Fruit fly (Drosophila melanogaster) whole organism, embryonic: ENCODE data around the gene CG14194.

Source experiments
- CG11723 ChIP-seq: fragments of 200-800 bp; sonication (Bioruptor generic); optimal IDR thresholded peaks from 2 replicates; lab custom pipeline; 2017; ENCODE audit warnings: missing biosample characterization, mild to moderate bottlenecking, missing genetic modification characterization
- Dad ChIP-seq: fragments of 200-800 bp; sonication (Bioruptor generic); optimal IDR thresholded peaks from 3 replicates; lab custom pipeline; 2016; ENCODE audit warnings: missing biosample characterization, missing genetic modification characterization
- HLH4C ChIP-seq: fragments of 200-800 bp; sonication (Bioruptor generic); IDR thresholded peaks from 3 replicates; pipeline ENCODE4 v1.3.6; 2022; ENCODE audit warnings: missing biosample characterization, missing genetic modification characterization; ENCODE audit not compliant: partially characterized antibody
- HmgZ ChIP-seq: fragments of 200-800 bp; sonication (Bioruptor generic); optimal IDR thresholded peaks from 2 replicates; lab custom pipeline; 2018; ENCODE audit warnings: missing biosample characterization, mild to moderate bottlenecking, missing genetic modification characterization
- crol ChIP-seq: fragments of 200-800 bp; sonication (Bioruptor generic); IDR thresholded peaks from 2 replicates; pipeline ENCODE4 v1.3.6; 2022; ENCODE audit warnings: missing biosample characterization, missing genetic modification characterization
- hkb ChIP-seq, 2 experiments: fragments of 200-800 bp in 1 of 2; fragments of >200 bp in 1 of 2; sonication (Bioruptor generic) in 1 of 2; IDR thresholded peaks in 1 of 2; optimal IDR thresholded peaks in 1 of 2; 2 replicates each; pipeline versions ENCODE4 v1.3.6 to Lab custom; 2017 to 2022; ENCODE audit warnings: missing biosample characterization in 1 of 2, missing genetic modification characterization in 1 of 2

- TF ChIP-seq CG11723 (GFP tag; lab: Kevin White, UChicago) (no peak), Dad (GFP tag; lab: Kevin White, UChicago) (no peak), HLH4C (no peak), crol (GFP tag; lab: Robert Waterston, UW) (peak; percentile 23; the same call in 1 of the 2 replicates), hkb (optimal IDR thresholded peaks at IDR 0.05; lab: Kevin White, UChicago) (no peak), hkb (GFP tag; IDR thresholded peaks at IDR 0.05; lab: Robert Waterston, UW) (no peak), HmgZ (tag; lab: Kevin White, UChicago) (peak; percentile 37)
Measured at dm6 chrX:19167586-19168403, 25.6 kb upstream of the CG14194 start.
